Worm (Caenorhabditis elegans): ENCODE measurements around the gene W01B6.8.

ce11 chrIV:10065159-10065558 lies 19.0 kb downstream of the W01B6.8 start:
- TF ChIP-seq lin-39 (tag; optimal IDR thresholded peaks at IDR 0.05) (peak; percentile 74), nhr-12 (tag; optimal IDR thresholded peaks at IDR 0.05) (no peak), nhr-28 (tag; optimal IDR thresholded peaks at IDR 0.05) (no peak), R02D3.7 (tag; optimal IDR thresholded peaks at IDR 0.05) (no peak), aly-2 (tag; optimal IDR thresholded peaks at IDR 0.05) (no peak), nhr-237 (tag; optimal IDR thresholded peaks at IDR 0.05) (no peak), jun-1 (tag; optimal IDR thresholded peaks at IDR 0.05) (no peak)

All from whole organism, L3 larva.